Fruit fly (Drosophila melanogaster) whole organism, wandering third instar larva: ENCODE results near the gene CG9672.

Experiments used
- CG32264 ChIP-seq: fragments of 200-800 bp; sonication (Bioruptor generic); optimal IDR thresholded peaks from 2 replicates; lab custom pipeline; 2016; ENCODE audit warnings: missing biosample characterization, missing genetic modification characterization
- Dfd ChIP-seq: fragments of >200 bp; optimal IDR thresholded peaks from 2 replicates; lab custom pipeline; 2017; ENCODE audit warnings: missing biosample characterization, missing genetic modification characterization
- GATAd ChIP-seq: sonication (Bioruptor generic); optimal IDR thresholded peaks from 2 replicates; lab custom pipeline; 2016; ENCODE audit warnings: missing biosample characterization, missing genetic modification characterization
- HLH106 ChIP-seq: fragments of 200-800 bp; optimal IDR thresholded peaks from 3 replicates; lab custom pipeline; 2019; ENCODE audit warnings: missing biosample characterization, mild to moderate bottlenecking, missing genetic modification characterization, moderate library complexity
- OdsH ChIP-seq: fragments of 200-800 bp; sonication (Bioruptor generic); optimal IDR thresholded peaks from 2 replicates; lab custom pipeline; 2016; ENCODE audit warnings: missing biosample characterization, mild to moderate bottlenecking, missing genetic modification characterization
- dl ChIP-seq, 2 experiments: fragments of 175-275, 200-275 bp in 1 of 2; fragments of 200-275 bp in 1 of 2; sonication (Bioruptor generic); optimal IDR thresholded peaks; lab custom pipeline; 2018; ENCODE audit warnings: mild to moderate bottlenecking in 2 of 2, missing biosample characterization in 2 of 2, missing genetic modification characterization in 2 of 2, moderate library complexity in 2 of 2; ENCODE audit not compliant: partially characterized antibody in 2 of 2, insufficient read depth in 1 of 2
- h ChIP-seq: fragments of 200-800 bp; sonication (Bioruptor generic); optimal IDR thresholded peaks from 3 replicates; lab custom pipeline; 2016; ENCODE audit warnings: missing biosample characterization, mild to moderate bottlenecking, missing genetic modification characterization

Gene CG9672

DNA sequence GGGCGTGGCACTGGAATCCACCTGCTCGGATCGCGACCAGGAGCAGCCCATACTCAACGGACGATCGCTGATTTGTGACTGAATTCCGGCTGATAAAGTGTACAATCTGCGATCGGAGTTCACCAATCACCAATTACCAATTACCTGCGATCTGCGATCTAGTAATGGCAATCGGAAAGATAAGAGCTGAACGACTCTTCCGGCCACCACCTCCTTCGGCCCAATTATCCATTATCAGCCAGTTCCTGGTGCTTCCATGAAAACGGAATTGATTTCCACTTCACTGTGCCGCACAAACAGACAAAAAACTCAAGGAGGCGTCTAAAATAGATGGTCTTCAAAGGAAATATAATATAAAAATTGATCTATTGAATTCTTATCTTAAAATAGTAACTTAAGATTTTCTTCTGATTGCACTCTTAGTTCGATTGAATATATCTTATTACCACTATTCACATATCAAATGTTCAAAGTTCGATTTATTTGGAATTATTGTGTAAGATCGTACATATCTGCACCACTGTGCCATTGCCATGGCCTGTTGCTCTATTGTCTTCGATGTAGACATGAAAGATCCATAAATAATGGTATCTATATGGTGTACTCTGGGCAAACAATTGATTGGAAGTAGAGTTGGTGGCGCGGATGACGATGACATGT, 42.1 kb downstream of the CG9672 start, which contains the start of gene CG15865:
Gene CG15865 (minus strand): TSS at position 51 of the 660 bp plus-strand sequence.
- no peak for TF ChIP-seq Dfd (GFP tag; lab: Kevin White, UChicago)
- no peak for TF ChIP-seq CG32264
- TF ChIP-seq GATAd = no peak
- TF ChIP-seq h (GFP tag; lab: Kevin White, UChicago) = no peak

DNA sequence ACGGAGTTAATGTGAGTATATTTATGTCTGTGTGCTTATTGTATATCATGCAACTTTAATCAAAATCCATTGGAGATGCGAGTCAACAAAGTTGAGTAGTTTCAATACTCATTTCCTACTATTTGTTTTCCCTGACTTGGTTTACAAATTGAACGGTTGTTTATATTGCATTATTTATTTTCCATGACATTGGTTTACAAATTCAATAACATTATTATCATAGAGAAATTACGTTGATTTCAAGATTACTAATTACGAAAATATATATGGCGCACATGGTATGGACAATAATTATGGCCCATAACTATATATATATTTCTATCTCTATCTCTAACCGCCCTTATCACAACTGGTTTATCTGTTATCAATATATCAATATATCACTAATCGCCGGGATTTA, 46.0 kb downstream of the CG9672 start:
- TF ChIP-seq CG32264 (no peak), OdsH (GFP tag; lab: Kevin White, UChicago) (no peak), HLH106 (tag; lab: Kevin White, UChicago) (no peak), dl (GFP tag; optimal IDR thresholded peaks at IDR 0.05; lab: Kevin White, UChicago; ENCODE audit: insufficient read depth in 1 of 2, partially characterized antibody in 2 of 2) (no peak)
